Worm (Caenorhabditis elegans): ENCODE measurements around the gene txt-3.
A peak's percentile ranks its signal among the peaks of the same experiment; 100 is the strongest.

txt-3 gene

ce11 chrIV:4992089-4992488, 28.3 kb downstream of the txt-3 start, which contains the start of gene str-162:
TSS of gene str-162 (plus strand) at chrIV:4992389.
- no peak for TF ChIP-seq ama-1 (optimal IDR thresholded peaks at IDR 0.05)
- TF ChIP-seq ets-4 (tag; optimal IDR thresholded peaks at IDR 0.05): no peak
- TF ChIP-seq ceh-19 (GFP tag; optimal IDR thresholded peaks at IDR 0.05): no peak
- TF ChIP-seq Y22D7AL.16 (tag; optimal IDR thresholded peaks at IDR 0.05): no peak
- no peak for TF ChIP-seq hlh-15 (tag; optimal IDR thresholded peaks at IDR 0.05)
- TF ChIP-seq pat-9 (tag; optimal IDR thresholded peaks at IDR 0.05): no peak
- no peak for TF ChIP-seq syd-9 (tag; optimal IDR thresholded peaks at IDR 0.05)
- no peak for TF ChIP-seq ceh-9 (tag; optimal IDR thresholded peaks at IDR 0.05)
- no peak for TF ChIP-seq npax-4 (tag; optimal IDR thresholded peaks at IDR 0.05)
- TF ChIP-seq C38D4.7 (GFP tag; optimal IDR thresholded peaks at IDR 0.05): no peak
- no peak for TF ChIP-seq fax-1 (tag; optimal IDR thresholded peaks at IDR 0.05)

DNA sequence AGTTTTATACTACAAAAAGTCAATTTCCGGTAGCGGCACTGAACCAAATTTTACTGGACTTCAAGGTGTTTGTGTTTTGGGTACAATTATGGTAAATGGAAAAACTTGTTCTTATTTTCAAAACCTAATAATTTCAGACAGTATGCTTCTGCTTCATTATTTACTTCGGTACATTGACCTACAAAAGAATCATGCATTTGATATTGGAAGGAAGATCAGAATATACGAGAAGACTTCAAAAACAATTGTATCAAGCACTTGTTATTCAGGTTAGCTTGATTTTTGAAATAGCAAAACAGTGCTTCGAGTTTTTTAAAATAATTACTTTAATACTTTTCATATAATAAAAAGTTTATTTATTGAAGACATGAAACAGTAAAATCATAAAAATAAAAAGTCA, 29.4 kb downstream of the txt-3 start:
- no peak for TF ChIP-seq ceh-24 (tag; optimal IDR thresholded peaks at IDR 0.05)
- no peak for TF ChIP-seq ceh-6 (GFP tag; optimal IDR thresholded peaks at IDR 0.05)
- no peak for TF ChIP-seq nhr-232 (tag; optimal IDR thresholded peaks at IDR 0.05)
- no peak for TF ChIP-seq eyg-1 (tag; optimal IDR thresholded peaks at IDR 0.05)

ce11 chrIV:4995842-4996241, 32.1 kb downstream of the txt-3 start, which contains the start of gene ssq-2:
TSS of gene ssq-2 (plus strand) at chrIV:4996142.
- TF ChIP-seq ref-2 (tag; optimal IDR thresholded peaks at IDR 0.05): no peak
- no peak for TF ChIP-seq pros-1 (tag; optimal IDR thresholded peaks at IDR 0.05)
- no peak for TF ChIP-seq unc-55 (GFP tag; optimal IDR thresholded peaks at IDR 0.05)
- no peak for TF ChIP-seq pag-3 (tag; optimal IDR thresholded peaks at IDR 0.05; ENCODE audit: borderline replicate concordance)
- TF ChIP-seq ceh-18 (tag; optimal IDR thresholded peaks at IDR 0.05): no peak
- no peak for TF ChIP-seq unc-42 (tag; optimal IDR thresholded peaks at IDR 0.05)
- no peak for TF ChIP-seq nhr-232 (tag; optimal IDR thresholded peaks at IDR 0.05)
- TF ChIP-seq ceh-30 (tag; optimal IDR thresholded peaks at IDR 0.05): no peak
- no peak for TF ChIP-seq npax-4 (tag; optimal IDR thresholded peaks at IDR 0.05)
- TF ChIP-seq rnt-1 (tag; optimal IDR thresholded peaks at IDR 0.05): no peak
- TF ChIP-seq fax-1 (tag; optimal IDR thresholded peaks at IDR 0.05): no peak

- no peak for TF ChIP-seq hlh-30 (tag; optimal IDR thresholded peaks at IDR 0.05; ENCODE audit: insufficient read depth)
- TF ChIP-seq ref-2 (tag; optimal IDR thresholded peaks at IDR 0.05): peak; percentile 4
Measured at ce11 chrIV:4996956-4997355, 33.2 kb downstream of the txt-3 start.

DNA sequence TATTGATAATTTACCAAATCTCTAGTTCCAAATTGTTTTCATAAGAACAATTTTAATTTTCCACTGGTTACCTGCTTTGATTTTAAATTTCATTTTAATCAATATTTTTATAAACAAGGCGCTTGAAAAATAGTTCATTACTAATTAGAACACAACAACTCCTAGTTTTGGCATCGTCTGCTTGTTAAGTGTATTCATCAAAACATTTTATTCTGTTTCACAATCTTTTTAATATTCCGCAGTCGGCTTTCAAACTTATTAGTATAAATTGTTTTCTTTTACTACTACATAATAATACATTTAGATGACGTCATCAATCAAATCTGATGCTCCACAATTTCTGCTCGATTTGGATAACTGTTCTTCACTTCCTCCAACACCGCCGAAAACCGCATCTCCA, 38.7 kb downstream of the txt-3 start, which contains the start of gene pes-1:
Gene pes-1, plus strand, starts transcription at position 301 of the 400 bp plus-strand sequence.
- TF ChIP-seq ceh-24 (tag; optimal IDR thresholded peaks at IDR 0.05) (no peak), tbx-7 (tag; optimal IDR thresholded peaks at IDR 0.05) (no peak), ceh-6 (GFP tag; optimal IDR thresholded peaks at IDR 0.05) (no peak), ceh-9 (tag; optimal IDR thresholded peaks at IDR 0.05) (no peak), ceh-19 (GFP tag; optimal IDR thresholded peaks at IDR 0.05) (no peak), hlh-8 (tag; optimal IDR thresholded peaks at IDR 0.05) (no peak), gmeb-2 (tag; optimal IDR thresholded peaks at IDR 0.05) (no peak), dve-1 (tag; optimal IDR thresholded peaks at IDR 0.05) (no peak), C08G9.2 (tag; optimal IDR thresholded peaks at IDR 0.05) (no peak)

DNA sequence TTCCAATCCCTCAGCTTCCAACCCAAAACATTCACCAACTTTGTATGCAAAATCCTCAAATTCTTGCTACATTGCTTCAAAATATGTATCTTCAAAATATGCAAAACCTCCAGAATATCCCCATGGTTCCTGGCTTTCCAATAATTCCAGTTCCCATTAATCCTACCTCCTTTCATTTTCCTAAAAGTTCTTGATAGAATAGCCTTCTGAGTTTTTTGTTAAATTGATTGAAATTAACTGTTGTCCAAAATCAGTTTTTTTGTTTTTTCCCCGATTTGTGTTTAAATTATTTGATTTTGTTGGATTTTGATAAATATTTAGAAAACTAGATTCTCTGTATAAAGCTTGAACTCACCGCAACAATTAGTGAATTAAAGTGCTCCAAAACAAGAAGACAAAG, 41.4 kb downstream of the txt-3 start:
- no peak for TF ChIP-seq zip-5 (tag; optimal IDR thresholded peaks at IDR 0.05)
- no peak for TF ChIP-seq elt-4 (tag; optimal IDR thresholded peaks at IDR 0.05)
- no peak for TF ChIP-seq ceh-9 (tag; optimal IDR thresholded peaks at IDR 0.05)
- no peak for TF ChIP-seq pha-2 (tag; optimal IDR thresholded peaks at IDR 0.05)
- TF ChIP-seq hlh-8 (tag; optimal IDR thresholded peaks at IDR 0.05): no peak
- TF ChIP-seq hlh-30 (tag; optimal IDR thresholded peaks at IDR 0.05; ENCODE audit: insufficient read depth): no peak
- TF ChIP-seq unc-42 (tag; optimal IDR thresholded peaks at IDR 0.05): no peak
- no peak for TF ChIP-seq syd-9 (tag; optimal IDR thresholded peaks at IDR 0.05)
- TF ChIP-seq lim-6 (tag; optimal IDR thresholded peaks at IDR 0.05): no peak
- no peak for TF ChIP-seq ceh-31 (tag; optimal IDR thresholded peaks at IDR 0.05)
- TF ChIP-seq lin-11 (tag; optimal IDR thresholded peaks at IDR 0.05): no peak
- no peak for TF ChIP-seq F13H6.1 (tag; optimal IDR thresholded peaks at IDR 0.05)
- TF ChIP-seq fax-1 (tag; optimal IDR thresholded peaks at IDR 0.05): no peak
- TF ChIP-seq ceh-22 (tag; optimal IDR thresholded peaks at IDR 0.05): no peak

Data from whole organism, late embryonic.